Fruit fly (Drosophila melanogaster): ENCODE results near the gene SNF4Agamma.

The SNF4Agamma gene

DNA sequence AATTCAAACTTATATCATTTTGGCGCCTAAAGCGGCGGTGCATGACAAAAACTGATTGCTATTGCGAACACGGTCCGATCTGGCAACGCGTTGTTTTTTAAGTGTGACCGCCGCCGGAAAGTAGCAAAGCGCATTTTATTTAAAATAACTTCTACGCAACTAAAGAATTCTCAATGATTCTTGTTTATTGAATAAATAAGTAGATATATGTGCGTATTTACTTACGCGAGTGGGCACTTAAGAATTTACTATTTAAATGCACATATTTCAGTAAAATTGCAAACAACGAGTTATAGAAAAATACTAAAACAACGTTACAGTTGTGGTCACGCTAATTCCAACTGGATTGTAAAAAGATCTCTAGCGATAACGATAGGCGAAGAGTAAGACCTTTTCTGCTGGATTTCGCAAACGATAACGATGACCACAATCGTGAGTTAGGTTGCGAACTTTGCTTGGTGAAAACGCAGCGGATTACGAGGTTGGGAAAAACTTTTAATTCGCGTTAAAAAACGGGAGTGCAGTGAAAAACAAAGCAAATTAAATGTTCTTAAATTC lies 15.5 kb downstream of the SNF4Agamma start (continued):
- peak; percentile 68 for TF ChIP-seq ato (GFP tag; IDR thresholded peaks at IDR 0.05; ENCODE audit: partially characterized antibody)
- peak; percentile 29 for TF ChIP-seq zfh2 (GFP tag; optimal IDR thresholded peaks at IDR 0.05)
- TF ChIP-seq vvl (GFP tag; IDR thresholded peaks at IDR 0.05) = 0 out of 2 replicates have a peak, but pooled peaks have one; percentile 7
- peak; percentile 66 for TF ChIP-seq BEAF-32 (GFP tag; optimal IDR thresholded peaks at IDR 0.05)

DNA sequence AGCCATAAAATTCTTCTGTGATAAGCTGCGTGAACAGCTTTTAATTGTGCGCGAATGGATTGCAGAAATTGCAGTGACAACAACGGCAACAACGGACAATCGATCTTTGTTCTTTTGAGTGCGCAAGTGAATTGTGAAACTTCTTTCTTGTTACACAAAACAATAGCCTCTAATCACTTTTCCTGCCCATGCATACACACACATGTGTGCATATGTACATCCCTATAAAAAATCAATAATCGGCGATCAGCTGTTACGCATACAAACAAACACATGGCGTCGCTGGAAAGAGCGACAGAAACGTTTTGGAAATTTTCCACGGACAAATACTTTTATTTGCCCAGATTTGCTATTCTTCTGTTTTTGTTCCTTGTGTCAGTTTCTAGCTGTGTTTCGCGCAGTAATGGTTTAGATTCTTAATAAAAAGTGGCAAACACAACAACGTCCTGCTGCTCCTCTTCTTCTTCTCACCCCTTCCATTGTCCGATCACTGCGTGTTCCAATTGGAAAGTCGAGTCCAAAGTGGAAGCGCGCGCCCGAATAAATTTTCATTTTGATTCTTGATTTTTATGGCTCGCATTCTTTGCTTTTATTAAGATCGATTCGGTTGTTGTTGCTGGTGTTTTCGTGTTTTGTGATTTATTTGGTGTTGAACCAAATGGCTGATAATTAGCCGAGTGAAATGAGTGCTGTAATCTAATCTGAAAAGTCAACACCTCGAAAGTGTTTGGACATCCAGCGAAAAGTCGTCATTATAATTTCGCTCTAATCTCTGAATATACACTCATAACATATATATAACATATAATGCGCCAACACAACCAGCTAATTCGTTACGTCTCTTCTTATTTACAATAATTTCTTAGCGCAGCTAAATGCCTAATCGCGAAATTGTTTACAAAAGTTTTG lies 16.3 kb downstream of the SNF4Agamma start:
- TF ChIP-seq CG34376 (GFP tag; optimal IDR thresholded peaks at IDR 0.05) (peak; percentile 30), CG18764 (GFP tag; optimal IDR thresholded peaks at IDR 0.05) (no peak), CG43689 (GFP tag; IDR thresholded peaks at IDR 0.05) (no peak), corto (GFP tag; optimal IDR thresholded peaks at IDR 0.05) (peak; percentile 2), exex (tag; optimal IDR thresholded peaks at IDR 0.05) (peak; percentile 84), phol (tag; optimal IDR thresholded peaks at IDR 0.05) (peak; percentile 49), oc (tag; optimal IDR thresholded peaks at IDR 0.05) (peak; percentile 24), sqz (GFP tag; optimal IDR thresholded peaks at IDR 0.05) (peak; percentile 37), eve (GFP tag; optimal IDR thresholded peaks at IDR 0.05) (peak in 1 of 2 experiments; percentile 61), CG7372 (GFP tag; IDR thresholded peaks at IDR 0.05) (no peak), Dll (GFP tag; IDR thresholded peaks at IDR 0.05; ENCODE audit: partially characterized antibody) (0 out of 4 replicates have a peak, but pooled peaks have one; percentile 6), Elba2 (GFP tag; optimal IDR thresholded peaks at IDR 0.05) (peak; percentile 93), CG7987 (GFP tag; optimal IDR thresholded peaks at IDR 0.05) (no peak), gce (GFP tag; IDR thresholded peaks at IDR 0.05) (no peak), CG10147 (GFP tag; optimal IDR thresholded peaks at IDR 0.05) (no peak), CG17385 (GFP tag; optimal IDR thresholded peaks at IDR 0.05) (peak; percentile 83), nom (GFP tag; optimal IDR thresholded peaks at IDR 0.05) (peak; percentile 14), fd102C (GFP tag; optimal IDR thresholded peaks at IDR 0.05) (no peak), CG32767 (GFP tag; IDR thresholded peaks at IDR 0.05) (no peak), pum (GFP tag; optimal IDR thresholded peaks at IDR 0.05) (no peak), bsh (GFP tag; optimal IDR thresholded peaks at IDR 0.05) (peak in 1 of 2 experiments; percentile 32), yki (optimal IDR thresholded peaks at IDR 0.05) (no peak), Atf3 (GFP tag; optimal IDR thresholded peaks at IDR 0.05) (no peak), tup (GFP tag; optimal IDR thresholded peaks at IDR 0.05) (no peak), ATbp (GFP tag; optimal IDR thresholded peaks at IDR 0.05) (no peak), Jarid2 (GFP tag; optimal IDR thresholded peaks at IDR 0.05) (peak; percentile 8), CG9609 (GFP tag; optimal IDR thresholded peaks at IDR 0.05) (no peak), twi (tag; optimal IDR thresholded peaks at IDR 0.05) (peak; percentile 57), mirr (GFP tag; optimal IDR thresholded peaks at IDR 0.05) (no peak), CG14965 (GFP tag; optimal IDR thresholded peaks at IDR 0.05; ENCODE audit: borderline replicate concordance) (no peak), da (GFP tag; optimal IDR thresholded peaks at IDR 0.05) (no peak), CG31365 (tag; optimal IDR thresholded peaks at IDR 0.05) (no peak), CG15514 (GFP tag; optimal IDR thresholded peaks at IDR 0.05) (no peak), Eip74EF (GFP tag; optimal IDR thresholded peaks at IDR 0.05) (no peak), zfh1 (GFP tag; IDR thresholded peaks at IDR 0.05) (no peak), fd96Cb (tag; optimal IDR thresholded peaks at IDR 0.05) (no peak), insv (GFP tag; optimal IDR thresholded peaks at IDR 0.05) (peak in 1 of 2 experiments; percentile 82), CG9727 (GFP tag; optimal IDR thresholded peaks at IDR 0.05) (no peak), p53 (GFP tag; optimal IDR thresholded peaks at IDR 0.05) (no peak), ab (GFP tag; optimal IDR thresholded peaks at IDR 0.05) (no peak), Vsx1 (GFP tag; optimal IDR thresholded peaks at IDR 0.05) (peak; percentile 79)
